Worm (Caenorhabditis elegans) whole organism, L1 larva: Measurements from ENCODE around the gene F44G4.5.
A peak's percentile ranks its signal among the peaks of the same experiment; 100 is the strongest.

Experiments used
- alr-1 ChIP-seq: fragments of 200-800 bp; sonication (Bioruptor generic); optimal IDR thresholded peaks from 2 replicates; lab custom pipeline; 2018; ENCODE audit warnings: borderline replicate concordance, mild to moderate bottlenecking, missing genetic modification characterization, missing compliant biosample characterization
- blmp-1 ChIP-seq: fragments of 150-350 bp; optimal IDR thresholded peaks from 2 replicates; lab custom pipeline; 2014; ENCODE audit warnings: missing biosample characterization, missing genetic modification characterization
- ceh-82 ChIP-seq, 3 experiments: fragments of 150-350 bp in 1 of 3; sonication (generic microtip) in 2 of 3; optimal IDR thresholded peaks; 2 replicates each; lab custom pipeline; 2014 to 2017; ENCODE audit warnings: missing biosample characterization in 3 of 3, missing genetic modification characterization in 3 of 3
- ceh-90 ChIP-seq: sonication (generic microtip); optimal IDR thresholded peaks from 2 replicates; lab custom pipeline; 2016; ENCODE audit warnings: missing genetic modification characterization, missing compliant biosample characterization
- ces-1 ChIP-seq: fragments of 150-350 bp; optimal IDR thresholded peaks from 2 replicates; lab custom pipeline; 2014; ENCODE audit warnings: missing biosample characterization, missing genetic modification reagents, missing genetic modification characterization
- dpl-1 ChIP-seq, 3 experiments: fragments of 150-350 bp in 2 of 3; sonication (generic microtip) in 1 of 3; optimal IDR thresholded peaks; 2 replicates each; lab custom pipeline; 2014 to 2017; ENCODE audit warnings: missing biosample characterization in 3 of 3, missing genetic modification characterization in 3 of 3, missing genetic modification reagents in 3 of 3
- dsc-1 ChIP-seq: sonication (generic microtip); optimal IDR thresholded peaks from 2 replicates; lab custom pipeline; 2016; ENCODE audit warnings: mild to moderate bottlenecking, missing genetic modification characterization, missing compliant biosample characterization
- grh-1 ChIP-seq: fragments of 200-800 bp; sonication (Bioruptor generic); IDR thresholded peaks from 2 replicates; pipeline ENCODE4 v1.3.6; 2022; ENCODE audit warnings: missing genetic modification reagents, missing genetic modification characterization, missing compliant biosample characterization
- hlh-17 ChIP-seq: fragments of 200-800 bp; sonication (Bioruptor generic); optimal IDR thresholded peaks from 2 replicates; lab custom pipeline; 2018; ENCODE audit warnings: missing genetic modification characterization, mild to moderate bottlenecking, missing compliant biosample characterization, moderate library complexity, borderline replicate concordance
- hpl-2 ChIP-seq: fragments of 150-350 bp; optimal IDR thresholded peaks from 2 replicates; lab custom pipeline; 2014; ENCODE audit warnings: missing biosample characterization, missing genetic modification reagents, missing genetic modification characterization
- lin-14 ChIP-seq: fragments of 200-800 bp; sonication (Bioruptor generic); optimal IDR thresholded peaks from 2 replicates; lab custom pipeline; 2018; ENCODE audit warnings: mild to moderate bottlenecking, missing genetic modification characterization, moderate library complexity, missing compliant biosample characterization
- nhr-12 ChIP-seq: sonication (generic microtip); optimal IDR thresholded peaks from 2 replicates; lab custom pipeline; 2017; ENCODE audit warnings: missing biosample characterization, missing genetic modification characterization
- nhr-20 ChIP-seq: sonication (generic microtip); optimal IDR thresholded peaks from 2 replicates; lab custom pipeline; 2016; ENCODE audit warnings: mild to moderate bottlenecking, missing genetic modification characterization, missing compliant biosample characterization
- nhr-237 ChIP-seq: fragments of 150-350 bp; optimal IDR thresholded peaks from 2 replicates; lab custom pipeline; 2014; ENCODE audit warnings: missing biosample characterization, missing genetic modification characterization
- nhr-28 ChIP-seq: fragments of 150-350 bp; optimal IDR thresholded peaks from 2 replicates; lab custom pipeline; 2014; ENCODE audit warnings: missing biosample characterization, missing genetic modification characterization
- nhr-47 ChIP-seq: sonication (generic microtip); optimal IDR thresholded peaks from 2 replicates; lab custom pipeline; 2016; ENCODE audit warnings: mild to moderate bottlenecking, missing genetic modification characterization, moderate library complexity, missing compliant biosample characterization
- nhr-76 ChIP-seq: sonication (generic microtip); optimal IDR thresholded peaks from 2 replicates; lab custom pipeline; 2017; ENCODE audit warnings: missing biosample characterization, missing genetic modification characterization
- nhr-84 ChIP-seq: sonication (generic microtip); optimal IDR thresholded peaks from 2 replicates; lab custom pipeline; 2017; ENCODE audit warnings: missing biosample characterization, missing genetic modification characterization
- nhr-90 ChIP-seq: sonication (generic microtip); optimal IDR thresholded peaks from 2 replicates; lab custom pipeline; 2016; ENCODE audit warnings: mild to moderate bottlenecking, missing genetic modification characterization, missing compliant biosample characterization; ENCODE audit not compliant: poor library complexity
- snpc-4 ChIP-seq: fragments of 150-350 bp; optimal IDR thresholded peaks from 2 replicates; lab custom pipeline; 2014; ENCODE audit warnings: missing biosample characterization, missing genetic modification characterization
- sup-37 ChIP-seq: fragments of 200-800 bp; sonication (Bioruptor generic); optimal IDR thresholded peaks from 2 replicates; lab custom pipeline; 2018; ENCODE audit warnings: mild to moderate bottlenecking, missing genetic modification characterization, missing compliant biosample characterization
- tlp-1 ChIP-seq: fragments of 150-350 bp; optimal IDR thresholded peaks from 2 replicates; lab custom pipeline; 2014; ENCODE audit warnings: missing biosample characterization, missing genetic modification characterization
- unc-86 ChIP-seq: sonication (generic microtip); optimal IDR thresholded peaks from 2 replicates; lab custom pipeline; 2016; ENCODE audit warnings: missing genetic modification characterization, missing compliant biosample characterization
- zip-4 ChIP-seq: fragments of 200-800 bp; sonication (Bioruptor generic); optimal IDR thresholded peaks from 2 replicates; lab custom pipeline; 2018; ENCODE audit warnings: mild to moderate bottlenecking, missing genetic modification characterization, moderate library complexity, missing compliant biosample characterization

Gene F44G4.5

ce11 chrII:8956896-8957295 is 43.3 kb downstream of the F44G4.5 start:
- no peak for TF ChIP-seq dsc-1 (tag; lab: Kevin White, UChicago)
- no peak for TF ChIP-seq nhr-90 (tag; lab: Kevin White, UChicago)
- TF ChIP-seq blmp-1 (tag; lab: Kevin White, UChicago): no peak
- TF ChIP-seq nhr-76 (tag; lab: Kevin White, UChicago): no peak
- TF ChIP-seq hlh-17 (GFP tag; lab: Kevin White, UChicago): no peak
- peak; percentile 3 for TF ChIP-seq nhr-47 (tag; lab: Kevin White, UChicago)
- peak; percentile 61 for TF ChIP-seq lin-14 (GFP tag; lab: Kevin White, UChicago)
- TF ChIP-seq nhr-84 (tag; lab: Kevin White, UChicago): no peak
- no peak for TF ChIP-seq tlp-1
- TF ChIP-seq zip-4: no peak
- TF ChIP-seq nhr-20: no peak
- TF ChIP-seq ceh-82 (tag; optimal IDR thresholded peaks at IDR 0.05; lab: Kevin White, UChicago): no peak
- no peak for TF ChIP-seq nhr-28 (tag; lab: Kevin White, UChicago)
- no peak for TF ChIP-seq nhr-237
- no peak for TF ChIP-seq snpc-4 (tag; lab: Kevin White, UChicago)
- peak; percentile 6 for TF ChIP-seq ces-1 (GFP tag; lab: Kevin White, UChicago)
- no peak for TF ChIP-seq dpl-1 (GFP tag; optimal IDR thresholded peaks at IDR 0.05; lab: Kevin White, UChicago)
- TF ChIP-seq ceh-90: no peak
- TF ChIP-seq grh-1: no peak
- no peak for TF ChIP-seq hpl-2
- TF ChIP-seq, all 84 proteins: peak for 3

- TF ChIP-seq blmp-1 (tag; lab: Kevin White, UChicago): peak; percentile 85
- TF ChIP-seq grh-1: no peak
- TF ChIP-seq alr-1: no peak
Measured at ce11 chrII:8953703-8954102, 46.5 kb downstream of the F44G4.5 start.

- TF ChIP-seq lin-14 (GFP tag; lab: Kevin White, UChicago) (peak; percentile 29), grh-1 (no peak), dsc-1 (tag; lab: Kevin White, UChicago) (no peak), unc-86 (peak; percentile 65), nhr-12 (no peak), sup-37 (no peak)
Measured at ce11 chrII:8951270-8951669, 49.0 kb downstream of the F44G4.5 start.
